Fruit fly (Drosophila melanogaster) whole organism, embryonic: ENCODE measurements around the gene CG11560.

Experiments
- Ada2b ChIP-seq: fragments of 200-800 bp; sonication (Bioruptor generic); IDR thresholded peaks from 2 replicates; pipeline ENCODE4 v1.3.6; 2022; ENCODE audit warnings: missing biosample characterization, missing genetic modification characterization
- Blimp-1 ChIP-seq: fragments of 200-800 bp; sonication (Bioruptor generic); optimal IDR thresholded peaks from 3 replicates; lab custom pipeline; 2018; ENCODE audit warnings: missing biosample characterization, missing genetic modification characterization, mild to moderate bottlenecking, moderate library complexity, missing genetic modification reagents
- CG10209 ChIP-seq: fragments of 200-800 bp; sonication (Bioruptor generic); optimal IDR thresholded peaks from 3 replicates; lab custom pipeline; 2017; ENCODE audit warnings: missing biosample characterization, mild to moderate bottlenecking, missing genetic modification characterization, missing genetic modification reagents
- CG1024 ChIP-seq: fragments of 200-800 bp; sonication (Bioruptor generic); IDR thresholded peaks from 2 replicates; pipeline ENCODE4 v1.3.6; 2022; ENCODE audit warnings: missing biosample characterization, missing genetic modification characterization
- CG10366 ChIP-seq: fragments of 200-800 bp; sonication (Bioruptor generic); IDR thresholded peaks from 2 replicates; pipeline ENCODE4 v1.3.6; 2022; ENCODE audit warnings: missing biosample characterization, missing genetic modification characterization
- CG11398 ChIP-seq: fragments of 200-800 bp; sonication (Bioruptor generic); optimal IDR thresholded peaks from 2 replicates; lab custom pipeline; 2016; ENCODE audit warnings: missing biosample characterization, missing genetic modification characterization
- CG12071 ChIP-seq: fragments of 200-800 bp; sonication (Bioruptor generic); optimal IDR thresholded peaks from 3 replicates; lab custom pipeline; 2018; ENCODE audit warnings: missing biosample characterization, mild to moderate bottlenecking, missing genetic modification characterization
- CG12299 ChIP-seq: fragments of 200-800 bp; sonication (Bioruptor generic); optimal IDR thresholded peaks from 2 replicates; lab custom pipeline; 2018; ENCODE audit warnings: missing biosample characterization, mild to moderate bottlenecking, missing genetic modification characterization
- CG15073 ChIP-seq: fragments of 200-800 bp; sonication (Bioruptor generic); optimal IDR thresholded peaks from 2 replicates; lab custom pipeline; 2016; ENCODE audit warnings: missing biosample characterization, missing genetic modification characterization
- CG1647 ChIP-seq: fragments of 200-800 bp; sonication (Bioruptor generic); optimal IDR thresholded peaks from 3 replicates; lab custom pipeline; 2016; ENCODE audit warnings: missing biosample characterization, missing genetic modification characterization
- CG17186 ChIP-seq: fragments of 200-800 bp; sonication (Bioruptor generic); optimal IDR thresholded peaks from 3 replicates; lab custom pipeline; 2017; ENCODE audit warnings: missing biosample characterization, missing genetic modification reagents, missing genetic modification characterization
- CG17385 ChIP-seq: fragments of 200-800 bp; sonication (Bioruptor generic); optimal IDR thresholded peaks from 3 replicates; lab custom pipeline; 2018; ENCODE audit warnings: missing biosample characterization, mild to moderate bottlenecking, missing genetic modification characterization
- CG18011 ChIP-seq: fragments of 200-800 bp; sonication (Bioruptor generic); optimal IDR thresholded peaks from 2 replicates; lab custom pipeline; 2017; ENCODE audit warnings: missing biosample characterization, missing genetic modification characterization, mild to moderate bottlenecking, moderate library complexity, missing genotype
- CG18619 ChIP-seq: fragments of 200-800 bp; sonication (Bioruptor generic); optimal IDR thresholded peaks from 3 replicates; lab custom pipeline; 2017; ENCODE audit warnings: missing biosample characterization, mild to moderate bottlenecking, missing genetic modification characterization
- CG2120 ChIP-seq: fragments of 200-800 bp; sonication (Bioruptor generic); optimal IDR thresholded peaks from 3 replicates; lab custom pipeline; 2016; ENCODE audit warnings: missing biosample characterization, missing genetic modification characterization
- CG2199 ChIP-seq: fragments of 200-800 bp; sonication (Bioruptor generic); IDR thresholded peaks from 3 replicates; pipeline ENCODE4 v1.3.6; 2022; ENCODE audit warnings: missing biosample characterization, missing genetic modification characterization
- CG3065 ChIP-seq: fragments of 200-800 bp; sonication (Bioruptor generic); optimal IDR thresholded peaks from 2 replicates; lab custom pipeline; 2016; ENCODE audit warnings: missing biosample characterization, missing genetic modification characterization
- CG34376 ChIP-seq: fragments of 200-800 bp; sonication (Bioruptor generic); optimal IDR thresholded peaks from 2 replicates; lab custom pipeline; 2018; ENCODE audit warnings: missing biosample characterization, mild to moderate bottlenecking, missing genetic modification characterization
- CG4424 ChIP-seq: fragments of 200-800 bp; sonication (Bioruptor generic); optimal IDR thresholded peaks from 3 replicates; lab custom pipeline; 2016; ENCODE audit warnings: missing biosample characterization, missing genetic modification characterization
- CG7786 ChIP-seq: fragments of 200-800 bp; sonication (Bioruptor generic); optimal IDR thresholded peaks from 2 replicates; lab custom pipeline; 2016; ENCODE audit warnings: missing biosample characterization, missing genetic modification characterization
- CG7987 ChIP-seq: fragments of 200-800 bp; sonication (Bioruptor generic); optimal IDR thresholded peaks from 2 replicates; lab custom pipeline; 2018; ENCODE audit warnings: missing biosample characterization, mild to moderate bottlenecking, missing genetic modification characterization, moderate library complexity
- Fer3 ChIP-seq: fragments of 200-800 bp; sonication (Bioruptor generic); optimal IDR thresholded peaks from 2 replicates; lab custom pipeline; 2018; ENCODE audit warnings: missing biosample characterization, mild to moderate bottlenecking, missing genetic modification characterization, moderate library complexity
- HLH3B ChIP-seq: fragments of 200-800 bp; sonication (Bioruptor generic); IDR thresholded peaks from 2 replicates; pipeline ENCODE4 v1.3.6; 2022; ENCODE audit warnings: missing biosample characterization, missing genetic modification characterization
- HLH4C ChIP-seq: fragments of 200-800 bp; sonication (Bioruptor generic); IDR thresholded peaks from 3 replicates; pipeline ENCODE4 v1.3.6; 2022; ENCODE audit warnings: missing biosample characterization, missing genetic modification characterization; ENCODE audit not compliant: partially characterized antibody
- HLH54F ChIP-seq: fragments of 200-800 bp; sonication (Bioruptor generic); optimal IDR thresholded peaks from 3 replicates; lab custom pipeline; 2016; ENCODE audit warnings: missing biosample characterization, missing genetic modification characterization
- Hey ChIP-seq: fragments of 200-800 bp; sonication (Bioruptor generic); optimal IDR thresholded peaks from 3 replicates; lab custom pipeline; 2018; ENCODE audit warnings: missing biosample characterization, mild to moderate bottlenecking, missing genetic modification characterization
- HmgD ChIP-seq: fragments of 200-800 bp; sonication (Bioruptor generic); optimal IDR thresholded peaks from 3 replicates; lab custom pipeline; 2016; ENCODE audit warnings: missing biosample characterization, missing genetic modification characterization
- Hr3 ChIP-seq: fragments of 200-800 bp; sonication (Bioruptor generic); optimal IDR thresholded peaks from 3 replicates; lab custom pipeline; 2016; ENCODE audit warnings: missing biosample characterization, missing genetic modification characterization
- Lpt ChIP-seq: fragments of >200 bp; optimal IDR thresholded peaks from 2 replicates; lab custom pipeline; 2018; ENCODE audit warnings: missing biosample characterization, missing genetic modification characterization
- Mad ChIP-seq: fragments of 200-800 bp; sonication (Bioruptor generic); optimal IDR thresholded peaks from 2 replicates; lab custom pipeline; 2016; ENCODE audit warnings: missing biosample characterization, missing genetic modification characterization
- Max ChIP-seq: fragments of 200-800 bp; sonication (Bioruptor generic); optimal IDR thresholded peaks from 2 replicates; lab custom pipeline; 2016; ENCODE audit warnings: missing biosample characterization, mild to moderate bottlenecking, missing genetic modification characterization
- Taf1 ChIP-seq: fragments of 200-800 bp; sonication (Bioruptor generic); IDR thresholded peaks from 2 replicates; pipeline ENCODE4 v1.3.6; 2022; ENCODE audit warnings: missing biosample characterization, missing genetic modification characterization
- bsh ChIP-seq, 2 experiments: fragments of 200-800 bp; sonication (Bioruptor generic); optimal IDR thresholded peaks; 2 replicates each; lab custom pipeline; 2017 to 2018; ENCODE audit warnings: mild to moderate bottlenecking in 2 of 2, missing biosample characterization in 2 of 2, missing genetic modification characterization in 2 of 2, moderate library complexity in 1 of 2
- dm ChIP-seq: fragments of 200-800 bp; sonication (Bioruptor generic); optimal IDR thresholded peaks from 3 replicates; lab custom pipeline; 2016; ENCODE audit warnings: missing biosample characterization, missing genetic modification characterization
- ewg ChIP-seq: fragments of 200-800 bp; sonication (Bioruptor generic); optimal IDR thresholded peaks from 3 replicates; lab custom pipeline; 2017; ENCODE audit warnings: mild to moderate bottlenecking, missing biosample characterization, missing genetic modification reagents, missing genetic modification characterization
- gce ChIP-seq: fragments of 200-800 bp; sonication (Bioruptor generic); IDR thresholded peaks from 3 replicates; pipeline ENCODE4 v1.3.6; 2022; ENCODE audit warnings: missing biosample characterization, missing genetic modification characterization
- hkb ChIP-seq, 2 experiments: fragments of 200-800 bp in 1 of 2; fragments of >200 bp in 1 of 2; sonication (Bioruptor generic) in 1 of 2; IDR thresholded peaks in 1 of 2; optimal IDR thresholded peaks in 1 of 2; 2 replicates each; pipeline versions ENCODE4 v1.3.6 to Lab custom; 2017 to 2022; ENCODE audit warnings: missing biosample characterization in 1 of 2, missing genetic modification characterization in 1 of 2
- jigr1 ChIP-seq: fragments of 200-800 bp; sonication (Bioruptor generic); IDR thresholded peaks from 3 replicates; pipeline ENCODE4 v1.3.6; 2022; ENCODE audit warnings: missing biosample characterization, missing genetic modification characterization
- kah ChIP-seq: fragments of 200-800 bp; sonication (Bioruptor generic); optimal IDR thresholded peaks from 2 replicates; lab custom pipeline; 2018; ENCODE audit warnings: missing biosample characterization, mild to moderate bottlenecking, missing genetic modification characterization
- nmo ChIP-seq: fragments of 200-800 bp; sonication (Bioruptor generic); optimal IDR thresholded peaks from 2 replicates; lab custom pipeline; 2018; ENCODE audit warnings: missing biosample characterization, mild to moderate bottlenecking, missing genetic modification characterization, moderate library complexity
- odd ChIP-seq: fragments of 200-800 bp; sonication (Bioruptor generic); optimal IDR thresholded peaks from 2 replicates; lab custom pipeline; 2017; ENCODE audit warnings: missing biosample characterization, mild to moderate bottlenecking, missing genetic modification characterization
- org-1 ChIP-seq: fragments of 200-800 bp; sonication (Bioruptor generic); optimal IDR thresholded peaks from 2 replicates; lab custom pipeline; 2017; ENCODE audit warnings: missing biosample characterization, missing genetic modification characterization
- pros ChIP-seq: fragments of 200-800 bp; sonication (Bioruptor generic); optimal IDR thresholded peaks from 3 replicates; lab custom pipeline; 2019; ENCODE audit warnings: missing biosample characterization, mild to moderate bottlenecking, missing genetic modification characterization, moderate library complexity
- pzg ChIP-seq: fragments of 200-800 bp; sonication (Bioruptor generic); optimal IDR thresholded peaks from 3 replicates; lab custom pipeline; 2018; ENCODE audit warnings: missing biosample characterization, mild to moderate bottlenecking, missing genetic modification characterization, moderate library complexity
- sc ChIP-seq, 3 experiments: fragments of >200 bp in 2 of 3; fragments of 200-800 bp in 1 of 3; sonication (Bioruptor generic) in 1 of 3; optimal IDR thresholded peaks; 2 replicates in 2 of 3; 3 replicates in 1 of 3; lab custom pipeline; 2017; ENCODE audit warnings: mild to moderate bottlenecking in 1 of 3, missing biosample characterization in 1 of 3, missing genetic modification characterization in 1 of 3, missing genetic modification reagents in 1 of 3
- seq ChIP-seq: fragments of 200-800 bp; sonication (Bioruptor generic); IDR thresholded peaks from 2 replicates; pipeline ENCODE4 v1.3.6; 2022; ENCODE audit warnings: missing biosample characterization, missing genetic modification characterization
- shn ChIP-seq: fragments of 200-800 bp; sonication (Bioruptor generic); optimal IDR thresholded peaks from 3 replicates; lab custom pipeline; 2016; ENCODE audit warnings: missing biosample characterization, missing genetic modification characterization
- sug ChIP-seq: fragments of 200-800 bp; optimal IDR thresholded peaks from 2 replicates; lab custom pipeline; 2019; ENCODE audit warnings: missing biosample characterization, mild to moderate bottlenecking, missing genetic modification characterization, moderate library complexity
- tna ChIP-seq: fragments of 200-800 bp; sonication (Bioruptor generic); IDR thresholded peaks from 2 replicates; pipeline ENCODE4 v1.3.6; 2022; ENCODE audit warnings: missing biosample characterization, missing genetic modification characterization; ENCODE audit not compliant: partially characterized antibody
- wor ChIP-seq: fragments of 200-800 bp; sonication (Bioruptor generic); IDR thresholded peaks from 2 replicates; pipeline ENCODE4 v1.3.6; 2022; ENCODE audit warnings: missing biosample characterization, missing genetic modification characterization

The CG11560 gene

dm6 chr3L:12136630-12137029, 16.8 kb downstream of the CG11560 start, which contains the start of the genes CG5645 and Atg12 (continued):
- TF ChIP-seq shn = no peak
- TF ChIP-seq CG10366 (GFP tag; lab: Robert Waterston, UW) = peak; percentile 11; the same call in 1 of the 2 replicates
- TF ChIP-seq CG2120 (GFP tag; lab: Kevin White, UChicago) = peak; percentile 65
- no peak for TF ChIP-seq HLH54F (GFP tag; lab: Kevin White, UChicago)
- no peak for TF ChIP-seq odd (GFP tag; lab: Kevin White, UChicago)
- peak; percentile 10 for TF ChIP-seq CG18011 (GFP tag; lab: Kevin White, UChicago)
- peak in 1 of 2 experiments; percentile 47 for TF ChIP-seq bsh (GFP tag; optimal IDR thresholded peaks at IDR 0.05; lab: Kevin White, UChicago)
- peak; percentile 65 for TF ChIP-seq Blimp-1
- peak; percentile 46 for TF ChIP-seq CG7987 (GFP tag; lab: Kevin White, UChicago)
- no peak for TF ChIP-seq CG2199 (GFP tag; lab: Robert Waterston, UW)
- TF ChIP-seq Hr3 (GFP tag; lab: Kevin White, UChicago) = peak; percentile 8
- no peak for TF ChIP-seq hkb (optimal IDR thresholded peaks at IDR 0.05; lab: Kevin White, UChicago)
- peak; percentile 61; the same call in 1 of the 2 replicates for TF ChIP-seq hkb (GFP tag; IDR thresholded peaks at IDR 0.05; lab: Robert Waterston, UW)
- peak; percentile 11; the same call in 1 of the 2 replicates for TF ChIP-seq Taf1 (GFP tag; lab: Robert Waterston, UW)
- no peak for TF ChIP-seq wor
- no peak for TF ChIP-seq Mad (GFP tag; lab: Kevin White, UChicago)
- peak; percentile 44 for TF ChIP-seq nmo (GFP tag; lab: Kevin White, UChicago)
- peak; percentile 35; the same call in 1 of the 2 replicates for TF ChIP-seq CG1024 (GFP tag; lab: Robert Waterston, UW)
- TF ChIP-seq sc (optimal IDR thresholded peaks at IDR 0.05; lab: Kevin White, UChicago) = no peak
- TF ChIP-seq sc (GFP tag; optimal IDR thresholded peaks at IDR 0.05; lab: Kevin White, UChicago) = no peak
- TF ChIP-seq ewg (GFP tag; lab: Kevin White, UChicago) = no peak
- TF ChIP-seq CG34376 (GFP tag; lab: Kevin White, UChicago) = peak; percentile 57
- 0 out of 2 replicates have a peak, but pooled peaks have one; percentile 16 for TF ChIP-seq seq
- no peak for TF ChIP-seq CG10209 (GFP tag; lab: Kevin White, UChicago)
- TF ChIP-seq CG17385 (GFP tag; lab: Kevin White, UChicago) = peak; percentile 37
- TF ChIP-seq CG17186 (GFP tag; lab: Kevin White, UChicago) = peak; percentile 74
- peak; percentile 67; the same call in 1 of the 2 replicates for TF ChIP-seq tna
- TF ChIP-seq dm (GFP tag; lab: Kevin White, UChicago) = no peak
- no peak for TF ChIP-seq CG11398
- no peak for TF ChIP-seq CG7786
- no peak for TF ChIP-seq CG12071 (GFP tag; lab: Kevin White, UChicago)
- no peak for TF ChIP-seq Hey (tag; lab: Kevin White, UChicago)
- peak; percentile 59; the same call in 1 of the 2 replicates for TF ChIP-seq Ada2b
- no peak for TF ChIP-seq pros (GFP tag; lab: Kevin White, UChicago)
- peak; percentile 64 for TF ChIP-seq Fer3 (tag; lab: Kevin White, UChicago)
- TF ChIP-seq HmgD (GFP tag; lab: Kevin White, UChicago) = no peak
- peak; percentile 64 for TF ChIP-seq sug
- no peak for TF ChIP-seq gce (GFP tag; lab: Robert Waterston, UW)
- no peak for TF ChIP-seq CG18619 (GFP tag; lab: Kevin White, UChicago)
- peak; percentile 66 for TF ChIP-seq HLH3B
- TF ChIP-seq CG1647 = no peak
- peak; percentile 74 for TF ChIP-seq Max
- TF ChIP-seq pzg (GFP tag; lab: Kevin White, UChicago) = peak; percentile 40
- no peak for TF ChIP-seq CG15073 (GFP tag; lab: Kevin White, UChicago)
- no peak for TF ChIP-seq kah (GFP tag; lab: Kevin White, UChicago)
- TF ChIP-seq HLH4C (GFP tag; lab: Robert Waterston, UW) = peak; percentile 66; the same call in 2 of the 3 replicates
- TF ChIP-seq Lpt (GFP tag; lab: Kevin White, UChicago) = no peak
- peak; percentile 49 for TF ChIP-seq CG4424 (GFP tag; lab: Kevin White, UChicago)
- no peak for TF ChIP-seq org-1 (GFP tag; lab: Kevin White, UChicago)
- TF ChIP-seq CG3065 = no peak
- TF ChIP-seq jigr1 = no peak
- peak; percentile 60 for TF ChIP-seq CG12299 (tag; lab: Kevin White, UChicago)
